Fruit fly (Drosophila melanogaster) whole organism, embryonic: ENCODE data around the gene chic.

ENCODE experiments used
- ATbp ChIP-seq: fragments of 200-800 bp; sonication (Bioruptor generic); optimal IDR thresholded peaks from 2 replicates; lab custom pipeline; 2017; ENCODE audit warnings: missing biosample characterization, mild to moderate bottlenecking, missing genetic modification characterization, missing genetic modification reagents
- Aef1 ChIP-seq: fragments of 200-800 bp; sonication (Bioruptor generic); IDR thresholded peaks from 3 replicates; pipeline ENCODE4 v1.3.6; 2022; ENCODE audit warnings: missing biosample characterization, missing genetic modification characterization
- Atf3 ChIP-seq: fragments of 200-800 bp; sonication (Bioruptor generic); optimal IDR thresholded peaks from 3 replicates; lab custom pipeline; 2016; ENCODE audit warnings: missing biosample characterization, missing genetic modification characterization
- B-H2 ChIP-seq: fragments of 200-800 bp; sonication (Bioruptor generic); optimal IDR thresholded peaks from 2 replicates; lab custom pipeline; 2018; ENCODE audit warnings: missing biosample characterization, mild to moderate bottlenecking, missing genetic modification characterization
- Bteb2 ChIP-seq: fragments of 200-800 bp; sonication (Bioruptor generic); optimal IDR thresholded peaks from 2 replicates; lab custom pipeline; 2016; ENCODE audit warnings: missing biosample characterization, missing genetic modification characterization
- CG10274 ChIP-seq: fragments of 200-800 bp; sonication (Bioruptor generic); optimal IDR thresholded peaks from 3 replicates; lab custom pipeline; 2017; ENCODE audit warnings: missing biosample characterization, mild to moderate bottlenecking, missing genetic modification characterization
- CG10565 ChIP-seq: fragments of 200-800 bp; sonication (Bioruptor generic); optimal IDR thresholded peaks from 3 replicates; lab custom pipeline; 2016; ENCODE audit warnings: missing biosample characterization, mild to moderate bottlenecking, missing genetic modification characterization
- CG11504 ChIP-seq: fragments of 200-800 bp; sonication (Bioruptor generic); optimal IDR thresholded peaks from 3 replicates; lab custom pipeline; 2019; ENCODE audit warnings: missing biosample characterization, mild to moderate bottlenecking, missing genetic modification characterization, moderate library complexity
- CG11560 ChIP-seq: fragments of 200-800 bp; sonication (Bioruptor generic); IDR thresholded peaks from 3 replicates; pipeline ENCODE4 v1.3.6; 2022; ENCODE audit warnings: missing biosample characterization, missing genetic modification characterization
- CG14965 ChIP-seq: fragments of 200-800 bp; sonication (Bioruptor generic); optimal IDR thresholded peaks from 2 replicates; lab custom pipeline; 2016; ENCODE audit warnings: missing biosample characterization, missing genetic modification characterization, borderline replicate concordance
- CG2712 ChIP-seq: fragments of 200-800 bp; optimal IDR thresholded peaks from 3 replicates; lab custom pipeline; 2019; ENCODE audit warnings: missing biosample characterization, mild to moderate bottlenecking, missing genetic modification characterization, moderate library complexity
- CG30403 ChIP-seq: fragments of 200-800 bp; sonication (Bioruptor generic); optimal IDR thresholded peaks from 3 replicates; lab custom pipeline; 2016; ENCODE audit warnings: missing biosample characterization, missing genetic modification characterization
- CG31388 ChIP-seq: fragments of 200-800 bp; sonication (Bioruptor generic); optimal IDR thresholded peaks from 2 replicates; lab custom pipeline; 2016; ENCODE audit warnings: missing biosample characterization, missing genetic modification characterization
- CG32772 ChIP-seq: fragments of 200-800 bp; sonication (Bioruptor generic); IDR thresholded peaks from 2 replicates; pipeline ENCODE4 v1.3.6; 2022; ENCODE audit warnings: missing biosample characterization, missing genetic modification characterization
- CG33557 ChIP-seq: fragments of 200-800 bp; sonication (Bioruptor generic); optimal IDR thresholded peaks from 2 replicates; lab custom pipeline; 2019; ENCODE audit warnings: missing biosample characterization, mild to moderate bottlenecking, missing genetic modification characterization, moderate library complexity
- CG3726 ChIP-seq: fragments of 200-800 bp; sonication (Bioruptor generic); IDR thresholded peaks from 3 replicates; pipeline ENCODE4, ENCODE4 v1.3.6; 2022; ENCODE audit warnings: missing biosample characterization, missing genetic modification characterization
- CG3995 ChIP-seq: fragments of 200-800 bp; sonication (Bioruptor generic); optimal IDR thresholded peaks from 3 replicates; lab custom pipeline; 2016; ENCODE audit warnings: missing biosample characterization, missing genetic modification characterization
- CG4820 ChIP-seq: fragments of 200-800 bp; sonication (Bioruptor generic); optimal IDR thresholded peaks from 3 replicates; lab custom pipeline; 2016; ENCODE audit warnings: missing biosample characterization, missing genetic modification characterization
- CG7839 ChIP-seq: fragments of 200-800 bp; sonication (Bioruptor generic); optimal IDR thresholded peaks from 3 replicates; lab custom pipeline; 2018; ENCODE audit warnings: missing biosample characterization, mild to moderate bottlenecking, missing genetic modification characterization, moderate library complexity
- CG8089 ChIP-seq: fragments of 200-800 bp; sonication (Bioruptor generic); optimal IDR thresholded peaks from 3 replicates; lab custom pipeline; 2016; ENCODE audit warnings: missing biosample characterization, missing genetic modification characterization
- D ChIP-seq, 2 experiments: fragments of 200-800 bp in 1 of 2; fragments of >200 bp in 1 of 2; sonication (Bioruptor generic) in 1 of 2; optimal IDR thresholded peaks; 2 replicates in 1 of 2; 3 replicates in 1 of 2; lab custom pipeline; 2017; ENCODE audit warnings: mild to moderate bottlenecking in 1 of 2, missing biosample characterization in 1 of 2, missing genetic modification characterization in 1 of 2, missing genetic modification reagents in 1 of 2
- Dbx ChIP-seq: fragments of 200-800 bp; sonication (Bioruptor generic); IDR thresholded peaks from 3 replicates; pipeline ENCODE4 v1.3.6; 2022; ENCODE audit warnings: missing biosample characterization, missing genetic modification characterization
- Dll ChIP-seq: fragments of 200-800 bp; sonication (Bioruptor generic); IDR thresholded peaks from 4 replicates; pipeline ENCODE4 v1.3.6; 2022; ENCODE audit warnings: missing biosample characterization, missing genetic modification characterization; ENCODE audit not compliant: partially characterized antibody
- Elba2 ChIP-seq: fragments of 200-800 bp; sonication (Bioruptor generic); optimal IDR thresholded peaks from 3 replicates; lab custom pipeline; 2016; ENCODE audit warnings: missing biosample characterization, missing genetic modification characterization
- Hmx ChIP-seq: fragments of 200-800 bp; sonication (Bioruptor generic); optimal IDR thresholded peaks from 2 replicates; lab custom pipeline; 2016; ENCODE audit warnings: missing biosample characterization, missing genetic modification characterization
- MBD-R2 ChIP-seq: fragments of 200-800 bp; sonication (Bioruptor generic); IDR thresholded peaks from 2 replicates; pipeline ENCODE4 v1.3.6; 2022; ENCODE audit warnings: missing biosample characterization, missing genetic modification characterization
- Med ChIP-seq: fragments of 200-800 bp; sonication (Bioruptor generic); peaks from one replicate; lab custom pipeline; 2016; ENCODE audit warnings: missing biosample characterization, missing genetic modification characterization, mild to moderate bottlenecking, inconsistent platforms, moderate library complexity
- Mrtf ChIP-seq: fragments of 200-800 bp; sonication (Bioruptor generic); IDR thresholded peaks from 3 replicates; pipeline ENCODE4 v1.3.6; 2022; ENCODE audit warnings: missing biosample characterization, missing genetic modification characterization
- Rfx ChIP-seq: fragments of 200-800 bp; sonication (Bioruptor generic); IDR thresholded peaks from 2 replicates; pipeline ENCODE4 v1.3.6; 2022; ENCODE audit warnings: missing biosample characterization, missing genetic modification characterization
- Trl ChIP-seq, 3 experiments: fragments of >200 bp in 2 of 3; fragments of 200-800 bp in 1 of 3; sonication (Bioruptor generic) in 1 of 3; optimal IDR thresholded peaks; 2 replicates in 1 of 3; 3 replicates in 2 of 3; lab custom pipeline; 2016 to 2017; ENCODE audit warnings: missing biosample characterization in 1 of 3, missing genetic modification characterization in 1 of 3
- ato ChIP-seq: fragments of 200-800 bp; sonication (Bioruptor generic); IDR thresholded peaks from 2 replicates; pipeline ENCODE4 v1.3.6; 2022; ENCODE audit warnings: missing biosample characterization, missing genetic modification characterization; ENCODE audit not compliant: partially characterized antibody
- dpn ChIP-seq, 2 experiments: fragments of 200-800 bp; sonication (Bioruptor generic); optimal IDR thresholded peaks; 3 replicates each; lab custom pipeline; 2016; ENCODE audit warnings: missing biosample characterization in 2 of 2, missing genetic modification characterization in 2 of 2
- ftz-f1 ChIP-seq: fragments of 200-800 bp; sonication (Bioruptor generic); optimal IDR thresholded peaks from 2 replicates; lab custom pipeline; 2016; ENCODE audit warnings: missing biosample characterization, missing genetic modification characterization
- klu ChIP-seq: fragments of 200-800 bp; sonication (Bioruptor generic); IDR thresholded peaks from 2 replicates; pipeline ENCODE4 v1.3.6; 2022; ENCODE audit warnings: missing biosample characterization, missing genetic modification characterization
- lbe ChIP-seq: fragments of 200-800 bp; sonication (Bioruptor generic); optimal IDR thresholded peaks from 2 replicates; lab custom pipeline; 2016; ENCODE audit warnings: missing biosample characterization, mild to moderate bottlenecking, missing genetic modification characterization
- lmd ChIP-seq: fragments of 200-800 bp; sonication (Bioruptor generic); IDR thresholded peaks from 2 replicates; pipeline ENCODE4 v1.3.6; 2022; ENCODE audit warnings: missing biosample characterization, missing genetic modification characterization
- nerfin-1 ChIP-seq: fragments of 200-800 bp; sonication (Bioruptor generic); optimal IDR thresholded peaks from 3 replicates; lab custom pipeline; 2019; ENCODE audit warnings: missing biosample characterization, mild to moderate bottlenecking, missing genetic modification characterization, moderate library complexity
- nmo ChIP-seq: fragments of 200-800 bp; sonication (Bioruptor generic); optimal IDR thresholded peaks from 2 replicates; lab custom pipeline; 2018; ENCODE audit warnings: missing biosample characterization, mild to moderate bottlenecking, missing genetic modification characterization, moderate library complexity
- nom ChIP-seq: fragments of 200-800 bp; sonication (Bioruptor generic); optimal IDR thresholded peaks from 2 replicates; lab custom pipeline; 2017; ENCODE audit warnings: missing biosample characterization, missing genetic modification characterization, mild to moderate bottlenecking, moderate library complexity, missing genetic modification reagents
- onecut ChIP-seq: fragments of 200-800 bp; sonication (Bioruptor generic); IDR thresholded peaks from 2 replicates; pipeline ENCODE4 v1.3.6; 2022; ENCODE audit warnings: missing biosample characterization, missing genetic modification characterization
- pan ChIP-seq, 4 experiments: fragments of >200 bp in 3 of 4; fragments of 200-800 bp in 1 of 4; sonication (Bioruptor generic) in 1 of 4; optimal IDR thresholded peaks in 3 of 4; IDR thresholded peaks in 1 of 4; 2 replicates each; pipeline versions ENCODE4 v1.3.6 to Lab custom; 2017 to 2022; ENCODE audit warnings: missing biosample characterization in 2 of 4, missing genetic modification characterization in 2 of 4, mixed read lengths in 1 of 4
- pb ChIP-seq: fragments of 200-800 bp; sonication (Bioruptor generic); optimal IDR thresholded peaks from 3 replicates; lab custom pipeline; 2016; ENCODE audit warnings: missing biosample characterization, missing genetic modification characterization
- ranshi ChIP-seq: fragments of 200-800 bp; sonication (Bioruptor generic); IDR thresholded peaks from 2 replicates; pipeline ENCODE4 v1.3.6; 2022; ENCODE audit warnings: missing biosample characterization, missing genetic modification characterization
- sens ChIP-seq: fragments of 200-800 bp; sonication (Bioruptor generic); peaks from one replicate; lab custom pipeline; 2016; ENCODE audit warnings: missing biosample characterization, missing genetic modification characterization
- seq ChIP-seq: fragments of 200-800 bp; sonication (Bioruptor generic); IDR thresholded peaks from 2 replicates; pipeline ENCODE4 v1.3.6; 2022; ENCODE audit warnings: missing biosample characterization, missing genetic modification characterization
- so ChIP-seq: fragments of 200-800 bp; sonication (Bioruptor generic); IDR thresholded peaks from 3 replicates; pipeline ENCODE4 v1.3.6; 2022; ENCODE audit warnings: missing biosample characterization, missing genetic modification characterization
- sqz ChIP-seq: fragments of 200-800 bp; sonication (Bioruptor generic); optimal IDR thresholded peaks from 3 replicates; lab custom pipeline; 2018; ENCODE audit warnings: missing biosample characterization, mild to moderate bottlenecking, missing genetic modification characterization
- tin ChIP-seq: fragments of 200-800 bp; sonication (Bioruptor generic); optimal IDR thresholded peaks from 3 replicates; lab custom pipeline; 2016; ENCODE audit warnings: missing biosample characterization, missing genetic modification characterization
- toy ChIP-seq: fragments of 200-800 bp; sonication (Bioruptor generic); IDR thresholded peaks from 2 replicates; pipeline ENCODE4 v1.3.6; 2022; ENCODE audit warnings: missing biosample characterization, missing genetic modification characterization

chic gene

dm6 chr2L:5972005-5972404 is 8.8 kb downstream of the chic start (continued):
- TF ChIP-seq MBD-R2 (GFP tag; lab: Robert Waterston, UW) (no peak), CG4820 (peak; percentile 2), toy (no peak), pan (optimal IDR thresholded peaks at IDR 0.05; lab: Kevin White, UChicago) (no peak), pan (GFP tag; optimal IDR thresholded peaks at IDR 0.05 in 1 of 2, IDR thresholded peaks at IDR 0.05 in 1 of 2) (peak in 1 of 2 experiments; percentile 17), CG2712 (tag; lab: Kevin White, UChicago) (peak; percentile 15), CG8089 (GFP tag; lab: Kevin White, UChicago) (no peak), ATbp (GFP tag; lab: Kevin White, UChicago) (peak; percentile 27), Bteb2 (GFP tag; lab: Kevin White, UChicago) (peak; percentile 12), nerfin-1 (no peak), CG10565 (no peak), Elba2 (GFP tag; lab: Kevin White, UChicago) (no peak), CG11504 (peak; percentile 43), lbe (GFP tag; lab: Kevin White, UChicago) (peak; percentile 61), sens (GFP tag; lab: Kevin White, UChicago) (peak; percentile 83), dpn (GFP tag; optimal IDR thresholded peaks at IDR 0.05; lab: Kevin White, UChicago) (peak; percentile 3 to 9), CG31388 (GFP tag; lab: Kevin White, UChicago) (no peak), so (GFP tag; lab: Robert Waterston, UW) (peak; percentile 73; the same call in 2 of the 3 replicates), Med (GFP tag; lab: Kevin White, UChicago) (peak; percentile 91), CG3726 (GFP tag; lab: Robert Waterston, UW) (no peak), CG11560 (0 out of 3 replicates have a peak, but pooled peaks have one; percentile 31), Dbx (GFP tag; lab: Robert Waterston, UW) (peak; percentile 56; the same call in 2 of the 3 replicates), Aef1 (GFP tag; lab: Robert Waterston, UW) (0 out of 3 replicates have a peak, but pooled peaks have one; percentile 17), CG7839 (tag; lab: Kevin White, UChicago) (peak; percentile 43), klu (GFP tag; lab: Robert Waterston, UW) (no peak), CG14965 (GFP tag; lab: Kevin White, UChicago) (no peak), ftz-f1 (no peak), seq (peak; percentile 63), sqz (GFP tag; lab: Kevin White, UChicago) (no peak), Dll (no peak), Trl (optimal IDR thresholded peaks at IDR 0.05; lab: Kevin White, UChicago) (no peak), Trl (GFP tag; optimal IDR thresholded peaks at IDR 0.05; lab: Kevin White, UChicago) (no peak), Atf3 (GFP tag; lab: Kevin White, UChicago) (no peak), Mrtf (no peak), CG3995 (GFP tag; lab: Kevin White, UChicago) (no peak), CG10274 (GFP tag; lab: Kevin White, UChicago) (no peak), Hmx (GFP tag; lab: Kevin White, UChicago) (no peak), nom (GFP tag; lab: Kevin White, UChicago) (no peak), D (optimal IDR thresholded peaks at IDR 0.05; lab: Kevin White, UChicago) (no peak), D (GFP tag; optimal IDR thresholded peaks at IDR 0.05; lab: Kevin White, UChicago) (no peak), CG33557 (no peak), lmd (GFP tag; lab: Robert Waterston, UW) (peak; percentile 77), onecut (GFP tag; lab: Robert Waterston, UW) (no peak; the same call in 1 of the 2 replicates), nmo (peak; percentile 35), ranshi (GFP tag; lab: Robert Waterston, UW) (peak; percentile 45; the same call in 1 of the 2 replicates), pb (GFP tag; lab: Kevin White, UChicago) (no peak), CG32772 (GFP tag; lab: Robert Waterston, UW) (no peak), CG30403 (GFP tag; lab: Kevin White, UChicago) (peak; percentile 56), tin (no peak), ato (no peak), Rfx (GFP tag; lab: Robert Waterston, UW) (peak; percentile 81), B-H2 (GFP tag; lab: Kevin White, UChicago) (no peak)
